Fruit fly (Drosophila melanogaster): ENCODE results near the gene CG12541.

Gene CG12541

dm6 chrX:6982054-6982453 is 83.8 kb downstream of the CG12541 start (continued):
- TF ChIP-seq CG8944 (GFP tag; optimal IDR thresholded peaks at IDR 0.05) = no peak
- peak; percentile 3 for TF ChIP-seq jing (GFP tag; optimal IDR thresholded peaks at IDR 0.05)
- TF ChIP-seq Taf1 (GFP tag; IDR thresholded peaks at IDR 0.05) = no peak
- TF ChIP-seq CG10462 (GFP tag; optimal IDR thresholded peaks at IDR 0.05) = no peak
- peak; percentile 46 for TF ChIP-seq trem (tag; optimal IDR thresholded peaks at IDR 0.05)
- peak; percentile 39 for TF ChIP-seq nmo (GFP tag; optimal IDR thresholded peaks at IDR 0.05)
- TF ChIP-seq CG4424 (GFP tag; optimal IDR thresholded peaks at IDR 0.05) = peak; percentile 22
- no peak for TF ChIP-seq CG3163 (GFP tag; optimal IDR thresholded peaks at IDR 0.05)
- TF ChIP-seq ewg (GFP tag; optimal IDR thresholded peaks at IDR 0.05) = no peak
- no peak for TF ChIP-seq Lhr (GFP tag; optimal IDR thresholded peaks at IDR 0.05)
- TF ChIP-seq CG4404 (GFP tag; IDR thresholded peaks at IDR 0.05) = no peak
- TF ChIP-seq CG6765 (GFP tag; optimal IDR thresholded peaks at IDR 0.05) = no peak
- TF ChIP-seq CG12744 (GFP tag; optimal IDR thresholded peaks at IDR 0.05) = no peak
- no peak for TF ChIP-seq croc (GFP tag; conservative IDR thresholded peaks at IDR 0.05)
- no peak for TF ChIP-seq CG10366 (GFP tag; IDR thresholded peaks at IDR 0.05)
- TF ChIP-seq Trl (optimal IDR thresholded peaks at IDR 0.05) = peak in 1 of 2 experiments; percentile 55
- no peak for TF ChIP-seq Trl (GFP tag; optimal IDR thresholded peaks at IDR 0.05)
- TF ChIP-seq Atf3 (GFP tag; optimal IDR thresholded peaks at IDR 0.05) = no peak
- no peak for TF ChIP-seq lov (optimal IDR thresholded peaks at IDR 0.05)
- no peak for TF ChIP-seq lov (GFP tag; IDR thresholded peaks at IDR 0.05)
- no peak for TF ChIP-seq stwl (tag; optimal IDR thresholded peaks at IDR 0.05)
- peak; percentile 25; the same call in 1 of the 2 replicates for TF ChIP-seq H2.0 (GFP tag; IDR thresholded peaks at IDR 0.05)
- TF ChIP-seq Aef1 (GFP tag; IDR thresholded peaks at IDR 0.05) = no peak
- TF ChIP-seq CG1832 (GFP tag; optimal IDR thresholded peaks at IDR 0.05) = no peak
- no peak for TF ChIP-seq Dfd (GFP tag; optimal IDR thresholded peaks at IDR 0.05)
- TF ChIP-seq pita (GFP tag; optimal IDR thresholded peaks at IDR 0.05) = no peak
- TF ChIP-seq NK7.1 (GFP tag; optimal IDR thresholded peaks at IDR 0.05) = peak; percentile 28
- no peak for TF ChIP-seq CG17912 (GFP tag; optimal IDR thresholded peaks at IDR 0.05)
- TF ChIP-seq kah (GFP tag; optimal IDR thresholded peaks at IDR 0.05) = no peak
- no peak for TF ChIP-seq sisA (GFP tag; IDR thresholded peaks at IDR 0.05)
- TF ChIP-seq vnd (GFP tag; IDR thresholded peaks at IDR 0.05; ENCODE audit: partially characterized antibody) = no peak
- peak; percentile 42 for TF ChIP-seq fd96Cb (tag; optimal IDR thresholded peaks at IDR 0.05)
- TF ChIP-seq CG11723 (GFP tag; optimal IDR thresholded peaks at IDR 0.05) = no peak
- TF ChIP-seq CG30403 (GFP tag; optimal IDR thresholded peaks at IDR 0.05) = peak; percentile 29
- no peak for TF ChIP-seq CG11085 (GFP tag; IDR thresholded peaks at IDR 0.05)
- TF ChIP-seq Lim3 (GFP tag; IDR thresholded peaks at IDR 0.05) = no peak
- TF ChIP-seq Oaz (GFP tag; IDR thresholded peaks at IDR 0.05) = no peak
- peak; percentile 68 for TF ChIP-seq unpg (GFP tag; optimal IDR thresholded peaks at IDR 0.05)
- no peak for TF ChIP-seq pan (optimal IDR thresholded peaks at IDR 0.05)
- TF ChIP-seq pan (GFP tag; optimal IDR thresholded peaks at IDR 0.05 in 1 of 2, IDR thresholded peaks at IDR 0.05 in 1 of 2) = no peak
- TF ChIP-seq CG17612 (GFP tag; IDR thresholded peaks at IDR 0.05) = no peak
- no peak for TF ChIP-seq hth (optimal IDR thresholded peaks at IDR 0.05)
- TF ChIP-seq otp (GFP tag; IDR thresholded peaks at IDR 0.05) = no peak
- peak; percentile 31 for TF ChIP-seq CG15269 (tag; optimal IDR thresholded peaks at IDR 0.05)
- no peak for TF ChIP-seq Dip3 (GFP tag; optimal IDR thresholded peaks at IDR 0.05)
- TF ChIP-seq az2 (GFP tag; optimal IDR thresholded peaks at IDR 0.05) = no peak
- TF ChIP-seq CG11695 (GFP tag; IDR thresholded peaks at IDR 0.05) = peak; percentile 42; the same call in 1 of the 3 replicates
- TF ChIP-seq CG16815 (GFP tag; optimal IDR thresholded peaks at IDR 0.05) = no peak
- TF ChIP-seq CG4707 (GFP tag; optimal IDR thresholded peaks at IDR 0.05) = peak; percentile 2
- peak; percentile 64 for TF ChIP-seq CG2712 (tag; optimal IDR thresholded peaks at IDR 0.05)
- TF ChIP-seq Myb (GFP tag; optimal IDR thresholded peaks at IDR 0.05) = no peak
- no peak for TF ChIP-seq schlank (tag; optimal IDR thresholded peaks at IDR 0.05)
- no peak for TF ChIP-seq NC2α (GFP tag; optimal IDR thresholded peaks at IDR 0.05)
- TF ChIP-seq CG14441 (GFP tag; IDR thresholded peaks at IDR 0.05) = no peak

Measured in whole organism, embryonic.